Fruit fly (Drosophila melanogaster) whole organism, prepupa: ENCODE measurements around the gene CG10011.

Experiments used
- Blimp-1 ChIP-seq: fragments of 200-800 bp; sonication (Bioruptor generic); optimal IDR thresholded peaks from 3 replicates; lab custom pipeline; 2017; ENCODE audit warnings: missing biosample characterization, missing genetic modification characterization, mild to moderate bottlenecking, moderate library complexity, missing genetic modification reagents
- CG10631 ChIP-seq: fragments of 200-800 bp; sonication (Bioruptor generic); optimal IDR thresholded peaks from 2 replicates; lab custom pipeline; 2016; ENCODE audit warnings: missing biosample characterization, missing genetic modification characterization
- CG10669 ChIP-seq: fragments of 200-800 bp; sonication (Bioruptor generic); optimal IDR thresholded peaks from 3 replicates; lab custom pipeline; 2018; ENCODE audit warnings: missing biosample characterization, mild to moderate bottlenecking, missing genetic modification characterization, moderate library complexity
- CG11294 ChIP-seq: fragments of 200-800 bp; sonication (Bioruptor generic); IDR thresholded peaks from 2 replicates; pipeline ENCODE4 v1.3.6; 2022; ENCODE audit warnings: missing biosample characterization, missing genetic modification characterization
- CG11902 ChIP-seq: fragments of 200-800 bp; sonication (Bioruptor generic); optimal IDR thresholded peaks from 3 replicates; lab custom pipeline; 2016; ENCODE audit warnings: missing biosample characterization, missing genetic modification characterization
- CG15336 ChIP-seq: fragments of 200-800 bp; sonication (Bioruptor generic); IDR thresholded peaks from 2 replicates; pipeline ENCODE4 v1.3.6; 2022; ENCODE audit warnings: missing biosample characterization, missing genetic modification characterization
- CG1621 ChIP-seq: fragments of 200-800 bp; sonication (Bioruptor generic); optimal IDR thresholded peaks from 3 replicates; lab custom pipeline; 2018; ENCODE audit warnings: missing biosample characterization, mild to moderate bottlenecking, missing genetic modification characterization
- CG16779 ChIP-seq: fragments of 200-800 bp; sonication (Bioruptor generic); optimal IDR thresholded peaks from 3 replicates; lab custom pipeline; 2017; ENCODE audit warnings: missing biosample characterization, mild to moderate bottlenecking, missing genetic modification characterization
- CG3032 ChIP-seq: fragments of 200-800 bp; optimal IDR thresholded peaks from 2 replicates; lab custom pipeline; 2019; ENCODE audit warnings: missing biosample characterization, mild to moderate bottlenecking, missing genetic modification characterization, moderate library complexity
- CG31627 ChIP-seq: fragments of 200-800 bp; sonication (Bioruptor generic); optimal IDR thresholded peaks from 3 replicates; lab custom pipeline; 2016; ENCODE audit warnings: missing biosample characterization, missing genetic modification characterization
- CG32006 ChIP-seq: fragments of 200-800 bp; sonication (Bioruptor generic); optimal IDR thresholded peaks from 3 replicates; lab custom pipeline; 2017; ENCODE audit warnings: missing biosample characterization, mild to moderate bottlenecking, missing genetic modification characterization
- CG34406 ChIP-seq: fragments of 200-800 bp; sonication (Bioruptor generic); optimal IDR thresholded peaks from 3 replicates; lab custom pipeline; 2016; ENCODE audit warnings: missing biosample characterization, missing genetic modification characterization
- CG3919 ChIP-seq: fragments of 200-800 bp; sonication (Bioruptor generic); optimal IDR thresholded peaks from 3 replicates; lab custom pipeline; 2016; ENCODE audit warnings: missing biosample characterization, missing genetic modification characterization
- CG4318 ChIP-seq: fragments of 200-800 bp; sonication (Bioruptor generic); optimal IDR thresholded peaks from 3 replicates; lab custom pipeline; 2017; ENCODE audit warnings: missing biosample characterization, mild to moderate bottlenecking, missing genetic modification characterization
- CG6163 ChIP-seq: fragments of 200-800 bp; sonication (Bioruptor generic); IDR thresholded peaks from 3 replicates; pipeline ENCODE4 v1.3.6; 2022; ENCODE audit warnings: missing biosample characterization, missing genetic modification characterization
- CG6276 ChIP-seq: fragments of 200-800 bp; sonication (Bioruptor generic); optimal IDR thresholded peaks from 2 replicates; lab custom pipeline; 2017; ENCODE audit warnings: missing biosample characterization, mild to moderate bottlenecking, missing genetic modification characterization
- CG6792 ChIP-seq: fragments of 200-800 bp; sonication (Bioruptor generic); optimal IDR thresholded peaks from 3 replicates; lab custom pipeline; 2016; ENCODE audit warnings: missing biosample characterization, missing genetic modification characterization
- CG6808 ChIP-seq: fragments of 200-800 bp; sonication (Bioruptor generic); optimal IDR thresholded peaks from 3 replicates; lab custom pipeline; 2017; ENCODE audit warnings: missing biosample characterization, missing genetic modification characterization, mild to moderate bottlenecking, moderate library complexity, missing genetic modification reagents
- CG6854 ChIP-seq: fragments of 200-800 bp; sonication (Bioruptor generic); optimal IDR thresholded peaks from 2 replicates; lab custom pipeline; 2017; ENCODE audit warnings: missing biosample characterization, mild to moderate bottlenecking, missing genetic modification characterization
- CG7368 ChIP-seq: fragments of 200-800 bp; sonication (Bioruptor generic); optimal IDR thresholded peaks from 3 replicates; lab custom pipeline; 2016; ENCODE audit warnings: missing biosample characterization, missing genetic modification characterization
- CG8119 ChIP-seq: fragments of 200-800 bp; sonication (Bioruptor generic); IDR thresholded peaks from 3 replicates; pipeline ENCODE4 v1.3.6; 2022; ENCODE audit warnings: missing biosample characterization, missing genetic modification characterization
- CG8319 ChIP-seq: fragments of 200-800 bp; sonication (Bioruptor generic); optimal IDR thresholded peaks from 3 replicates; lab custom pipeline; 2016; ENCODE audit warnings: missing biosample characterization, missing genetic modification characterization
- CG9139 ChIP-seq: fragments of 200-800 bp; sonication (Bioruptor generic); optimal IDR thresholded peaks from 3 replicates; lab custom pipeline; 2017; ENCODE audit warnings: missing biosample characterization, mild to moderate bottlenecking, missing genetic modification characterization
- Eip78C ChIP-seq: fragments of 200-800 bp; sonication (Bioruptor generic); peaks from one replicate; lab custom pipeline; 2016; ENCODE audit warnings: missing biosample characterization, missing genetic modification characterization
- Ets96B ChIP-seq: fragments of 200-800 bp; optimal IDR thresholded peaks from 2 replicates; lab custom pipeline; 2019; ENCODE audit warnings: missing biosample characterization, mild to moderate bottlenecking, missing genetic modification characterization, moderate library complexity
- Gug ChIP-seq: fragments of 200-800 bp; sonication (Bioruptor generic); IDR thresholded peaks from 2 replicates; pipeline ENCODE4 v1.3.6; 2022; ENCODE audit warnings: missing biosample characterization, missing genetic modification characterization
- Hr38 ChIP-seq: sonication (Bioruptor generic); optimal IDR thresholded peaks from 2 replicates; lab custom pipeline; 2016; ENCODE audit warnings: missing biosample characterization, missing genetic modification characterization
- Hr39 ChIP-seq: fragments of 200-800 bp; sonication (Bioruptor generic); optimal IDR thresholded peaks from 2 replicates; lab custom pipeline; 2016; ENCODE audit warnings: missing biosample characterization, missing genetic modification characterization
- Hr4 ChIP-seq: fragments of 200-800 bp; sonication (Bioruptor generic); optimal IDR thresholded peaks from 3 replicates; lab custom pipeline; 2016; ENCODE audit warnings: missing biosample characterization, missing genetic modification characterization
- Lpt ChIP-seq: fragments of 200-800 bp; sonication (Bioruptor generic); optimal IDR thresholded peaks from 3 replicates; lab custom pipeline; 2016; ENCODE audit warnings: missing biosample characterization, missing genetic modification characterization
- OdsH ChIP-seq: fragments of 200-800 bp; sonication (Bioruptor generic); optimal IDR thresholded peaks from 3 replicates; lab custom pipeline; 2016; ENCODE audit warnings: missing biosample characterization, missing genetic modification characterization
- Smox ChIP-seq: fragments of 200-800 bp; sonication (Bioruptor generic); optimal IDR thresholded peaks from 3 replicates; lab custom pipeline; 2016; ENCODE audit warnings: missing biosample characterization, missing genetic modification characterization
- Sox102F ChIP-seq: fragments of 200-800 bp; sonication (Bioruptor generic); optimal IDR thresholded peaks from 2 replicates; lab custom pipeline; 2016; ENCODE audit warnings: missing biosample characterization, mild to moderate bottlenecking, missing genetic modification characterization
- Sox14 ChIP-seq: fragments of 200-800 bp; sonication (Bioruptor generic); optimal IDR thresholded peaks from 3 replicates; lab custom pipeline; 2016; ENCODE audit warnings: missing biosample characterization, missing genetic modification characterization
- Sox15 ChIP-seq: fragments of 200-800 bp; sonication (Bioruptor generic); optimal IDR thresholded peaks from 3 replicates; lab custom pipeline; 2016; ENCODE audit warnings: missing biosample characterization, missing genetic modification characterization
- achi ChIP-seq: fragments of 200-800 bp; sonication (Bioruptor generic); optimal IDR thresholded peaks from 3 replicates; lab custom pipeline; 2016; ENCODE audit warnings: missing biosample characterization, missing genetic modification characterization
- cyc ChIP-seq: fragments of 200-800 bp; sonication (Bioruptor generic); optimal IDR thresholded peaks from 3 replicates; lab custom pipeline; 2016; ENCODE audit warnings: missing biosample characterization, missing genetic modification characterization
- dac ChIP-seq: fragments of 200-800 bp; sonication (Bioruptor generic); optimal IDR thresholded peaks from 2 replicates; lab custom pipeline; 2017; ENCODE audit warnings: missing biosample characterization, mild to moderate bottlenecking, missing genetic modification characterization
- dsx ChIP-seq: fragments of 200-800 bp; optimal IDR thresholded peaks from 3 replicates; lab custom pipeline; 2019; ENCODE audit warnings: missing biosample characterization, mild to moderate bottlenecking, missing genetic modification characterization, moderate library complexity; ENCODE audit not compliant: poor library complexity, severe bottlenecking
- eg ChIP-seq: fragments of 200-800 bp; sonication (Bioruptor generic); IDR thresholded peaks from 3 replicates; pipeline ENCODE4 v1.3.6; 2022; ENCODE audit warnings: missing biosample characterization, missing genetic modification characterization
- esn ChIP-seq: fragments of 200-800 bp; sonication (Bioruptor generic); optimal IDR thresholded peaks from 2 replicates; lab custom pipeline; 2016; ENCODE audit warnings: missing biosample characterization, mild to moderate bottlenecking, missing genetic modification characterization, moderate library complexity
- fd59A ChIP-seq: fragments of 200-800 bp; sonication (Bioruptor generic); optimal IDR thresholded peaks from 2 replicates; lab custom pipeline; 2017; ENCODE audit warnings: missing biosample characterization, mild to moderate bottlenecking, missing genetic modification characterization, missing genetic modification reagents
- fd85E ChIP-seq: fragments of 200-800 bp; sonication (Bioruptor generic); optimal IDR thresholded peaks from 3 replicates; lab custom pipeline; 2016; ENCODE audit warnings: missing biosample characterization, missing genetic modification characterization
- fkh ChIP-seq: fragments of 200-800 bp; sonication (Bioruptor generic); optimal IDR thresholded peaks from 3 replicates; lab custom pipeline; 2017; ENCODE audit warnings: missing biosample characterization, mild to moderate bottlenecking, missing genetic modification characterization, moderate library complexity
- net ChIP-seq: fragments of 200-800 bp; sonication (Bioruptor generic); optimal IDR thresholded peaks from 3 replicates; lab custom pipeline; 2016; ENCODE audit warnings: missing biosample characterization, missing genetic modification characterization
- salr ChIP-seq, 2 experiments: fragments of 200-800 bp; sonication (Bioruptor generic); optimal IDR thresholded peaks; 3 replicates each; lab custom pipeline; 2016 to 2018; ENCODE audit warnings: missing biosample characterization in 2 of 2, missing genetic modification characterization in 2 of 2, mild to moderate bottlenecking in 1 of 2
- spab ChIP-seq: fragments of 200-800 bp; sonication (Bioruptor generic); optimal IDR thresholded peaks from 2 replicates; lab custom pipeline; 2017; ENCODE audit warnings: missing biosample characterization, mild to moderate bottlenecking, missing genetic modification characterization, missing genetic modification reagents
- ss ChIP-seq, 2 experiments: fragments of 200-800 bp; sonication (Bioruptor generic); optimal IDR thresholded peaks; 2 replicates in 1 of 2; 3 replicates in 1 of 2; lab custom pipeline; 2017 to 2018; ENCODE audit warnings: mild to moderate bottlenecking in 2 of 2, missing biosample characterization in 2 of 2, missing genetic modification characterization in 2 of 2, moderate library complexity in 1 of 2
- svp ChIP-seq: fragments of 200-800 bp; sonication (Bioruptor generic); peaks from one replicate; lab custom pipeline; 2016; ENCODE audit warnings: missing biosample characterization, missing genetic modification characterization
- topi ChIP-seq: fragments of 200-800 bp; sonication (Bioruptor generic); optimal IDR thresholded peaks from 3 replicates; lab custom pipeline; 2016; ENCODE audit warnings: missing biosample characterization, missing genetic modification characterization

The CG10011 gene

DNA sequence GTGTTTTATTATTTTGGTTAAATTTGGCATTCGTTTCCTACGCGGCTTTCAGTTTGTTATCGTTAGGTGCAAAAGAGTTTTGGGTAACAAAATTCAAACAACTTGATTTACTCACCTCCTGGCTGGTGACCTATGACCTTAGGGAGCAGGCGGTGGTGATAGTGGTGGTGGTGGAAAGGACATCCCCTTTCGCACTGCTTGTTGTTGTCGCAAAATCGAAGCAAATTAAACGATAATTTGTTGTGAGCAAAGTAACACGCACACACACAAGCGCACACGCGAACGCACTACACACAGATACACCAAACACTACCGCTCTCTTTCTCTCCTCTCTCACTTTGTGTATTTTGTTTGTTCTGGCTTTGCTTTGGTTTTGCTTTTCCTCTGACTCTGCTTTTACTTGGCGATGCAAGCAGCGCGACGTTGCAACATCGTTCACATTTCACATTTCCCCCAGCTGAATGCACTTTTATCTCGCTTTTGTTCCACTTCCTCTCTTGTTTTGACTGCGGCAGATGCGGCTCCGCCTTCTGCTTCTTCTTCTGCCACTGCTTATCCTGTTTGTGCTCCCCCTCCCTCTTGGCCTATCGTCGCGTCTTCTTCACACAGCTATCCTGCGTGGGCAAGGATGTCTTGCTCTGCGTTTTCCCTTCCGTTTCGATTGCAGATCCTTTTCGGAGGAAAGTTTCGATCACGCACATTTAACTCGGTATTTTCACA is 478 bp downstream of the CG10011 start:
- TF ChIP-seq CG10631 = no peak
- peak; percentile 2 for TF ChIP-seq Lpt (GFP tag; lab: Kevin White, UChicago)
- no peak for TF ChIP-seq CG32006
- no peak for TF ChIP-seq fd59A
- TF ChIP-seq CG7368 (GFP tag; lab: Kevin White, UChicago) = no peak
- TF ChIP-seq cyc (GFP tag; lab: Kevin White, UChicago) = no peak
- TF ChIP-seq CG15336 = no peak
- TF ChIP-seq Blimp-1 (GFP tag; lab: Kevin White, UChicago) = no peak
- TF ChIP-seq Hr4 (GFP tag; lab: Kevin White, UChicago) = no peak
- no peak for TF ChIP-seq spab (GFP tag; lab: Kevin White, UChicago)
- peak; percentile 46 for TF ChIP-seq dsx
- TF ChIP-seq eg = no peak
- TF ChIP-seq Sox14 (GFP tag; lab: Kevin White, UChicago) = no peak
- TF ChIP-seq Sox102F (GFP tag; lab: Kevin White, UChicago) = no peak
- TF ChIP-seq Eip78C (GFP tag; lab: Kevin White, UChicago) = no peak
- TF ChIP-seq CG10669 = no peak
- TF ChIP-seq CG6808 (GFP tag; lab: Kevin White, UChicago) = peak; percentile 48
- TF ChIP-seq Ets96B (tag; lab: Kevin White, UChicago) = no peak
- TF ChIP-seq fkh (GFP tag; lab: Kevin White, UChicago) = peak; percentile 40
- no peak for TF ChIP-seq CG4318
- TF ChIP-seq Hr39 = no peak
- TF ChIP-seq CG6276 (GFP tag; lab: Kevin White, UChicago) = no peak
- no peak for TF ChIP-seq svp (GFP tag; lab: Kevin White, UChicago)
- no peak for TF ChIP-seq CG8119 (GFP tag; lab: Robert Waterston, UW)
- TF ChIP-seq net (GFP tag; lab: Kevin White, UChicago) = no peak
- no peak for TF ChIP-seq OdsH
- TF ChIP-seq CG6163 (GFP tag; lab: Robert Waterston, UW) = peak; percentile 30; the same call in 1 of the 3 replicates
- TF ChIP-seq CG1621 = peak; percentile 6
- TF ChIP-seq CG6792 = no peak
- peak; percentile 5 for TF ChIP-seq Smox
- TF ChIP-seq CG3032 = no peak
- TF ChIP-seq CG11294 (GFP tag; lab: Robert Waterston, UW) = no peak
- no peak for TF ChIP-seq Sox15 (GFP tag; lab: Kevin White, UChicago)
- TF ChIP-seq ss (GFP tag; optimal IDR thresholded peaks at IDR 0.05; lab: Kevin White, UChicago) = peak; percentile 54 to 63
- no peak for TF ChIP-seq CG16779 (tag; lab: Kevin White, UChicago)
- TF ChIP-seq CG31627 = no peak
- TF ChIP-seq CG6854 (GFP tag; lab: Kevin White, UChicago) = peak; percentile 82
- peak; percentile 21 for TF ChIP-seq CG9139 (GFP tag; lab: Kevin White, UChicago)
- no peak for TF ChIP-seq dac
- no peak for TF ChIP-seq achi
- no peak for TF ChIP-seq Hr38
- peak; percentile 8 for TF ChIP-seq topi
- no peak for TF ChIP-seq CG3919 (GFP tag; lab: Kevin White, UChicago)
- TF ChIP-seq, all 60 proteins: peak for 11

DNA sequence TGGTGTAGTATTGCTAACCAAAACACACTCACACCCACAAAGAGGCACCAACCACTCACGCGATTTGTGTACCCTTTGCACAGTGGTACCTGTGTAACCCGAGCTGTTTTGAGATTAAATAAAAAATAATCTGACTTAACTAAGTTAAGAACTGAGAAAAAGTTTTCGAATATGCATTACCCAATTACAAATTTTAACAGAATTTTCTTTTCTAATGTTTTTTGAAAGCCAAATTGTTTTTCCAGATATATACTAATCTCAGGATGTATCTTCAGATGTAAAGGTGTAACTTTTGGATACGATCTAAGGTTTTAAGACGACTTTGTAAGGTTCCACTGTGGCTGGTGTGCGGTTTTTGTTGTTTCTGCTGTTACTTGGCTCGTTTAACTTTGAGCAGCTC is 1.2 kb downstream of the CG10011 start:
- TF ChIP-seq cyc (GFP tag; lab: Kevin White, UChicago) (peak; percentile 75), Hr38 (no peak), CG6808 (GFP tag; lab: Kevin White, UChicago) (peak; percentile 8), CG1621 (peak; percentile 21), eg (peak; percentile 78), svp (GFP tag; lab: Kevin White, UChicago) (peak; percentile 88), esn (peak; percentile 87), CG16779 (tag; lab: Kevin White, UChicago) (peak; percentile 48), CG6854 (GFP tag; lab: Kevin White, UChicago) (peak; percentile 34), CG34406 (peak; percentile 65), CG11902 (GFP tag; lab: Kevin White, UChicago) (peak; percentile 63), fd85E (GFP tag; lab: Kevin White, UChicago) (no peak), CG6276 (GFP tag; lab: Kevin White, UChicago) (peak; percentile 64), CG8119 (GFP tag; lab: Robert Waterston, UW) (peak; percentile 86), CG8319 (GFP tag; lab: Kevin White, UChicago) (peak; percentile 53), salr (GFP tag; optimal IDR thresholded peaks at IDR 0.05; lab: Kevin White, UChicago) (peak in 1 of 2 experiments; percentile 56), spab (GFP tag; lab: Kevin White, UChicago) (peak; percentile 23), Smox (peak; percentile 76), CG3032 (peak; percentile 24), CG7368 (GFP tag; lab: Kevin White, UChicago) (peak; percentile 51), Sox15 (GFP tag; lab: Kevin White, UChicago) (peak; percentile 68), dsx (no peak), Gug (GFP tag; lab: Robert Waterston, UW) (peak; percentile 72), CG15336 (peak; percentile 79)
